Fruit fly (Drosophila melanogaster): ENCODE data around the gene Rsph9.

Gene Rsph9

DNA sequence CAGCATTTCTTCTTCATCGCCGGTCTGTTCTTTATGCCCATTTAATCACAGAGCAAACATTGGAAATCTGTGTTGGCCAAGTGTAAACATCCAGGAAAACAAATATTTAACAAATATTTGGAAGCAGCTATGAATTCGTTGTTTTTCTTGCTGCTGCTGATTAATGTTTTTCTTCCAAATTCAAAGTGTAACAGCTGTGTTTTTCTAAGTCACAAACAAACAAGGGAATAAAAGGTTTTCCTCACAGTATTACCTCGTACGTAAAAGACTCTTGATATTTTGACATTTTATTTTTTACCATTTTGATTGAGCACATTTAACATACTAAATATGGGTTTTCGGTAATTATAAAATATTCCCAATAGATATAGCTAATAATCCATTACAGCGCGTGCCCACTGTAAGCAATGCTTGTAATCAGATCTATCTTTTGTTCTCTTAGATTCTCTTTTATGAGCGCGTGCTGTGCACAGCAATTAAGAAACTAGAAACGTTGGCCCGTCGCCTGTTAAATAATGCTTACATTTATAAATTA lies 33.6 kb downstream of the Rsph9 start (continued):
- TF ChIP-seq Drgx (GFP tag; IDR thresholded peaks at IDR 0.05) = peak; percentile 89
- peak; percentile 94 for TF ChIP-seq NfI (GFP tag; optimal IDR thresholded peaks at IDR 0.05)
- peak; percentile 95 for TF ChIP-seq CG14441 (GFP tag; IDR thresholded peaks at IDR 0.05)
- TF ChIP-seq Sry-β (GFP tag; optimal IDR thresholded peaks at IDR 0.05) = peak; percentile 83
- peak; percentile 27 for TF ChIP-seq pzg (GFP tag; optimal IDR thresholded peaks at IDR 0.05)
- peak; percentile 87 for TF ChIP-seq CG17802 (tag; optimal IDR thresholded peaks at IDR 0.05)
- peak; percentile 89 for TF ChIP-seq CG17568 (GFP tag; optimal IDR thresholded peaks at IDR 0.05)
- peak; percentile 93 for TF ChIP-seq CG7372 (GFP tag; IDR thresholded peaks at IDR 0.05)
- TF ChIP-seq nerfin-1 (tag; optimal IDR thresholded peaks at IDR 0.05) = peak; percentile 97
- TF ChIP-seq tll (GFP tag; optimal IDR thresholded peaks at IDR 0.05) = peak in 1 of 2 experiments; percentile 98
- peak; percentile 94 for TF ChIP-seq Oli (tag; optimal IDR thresholded peaks at IDR 0.05)
- TF ChIP-seq grau (tag; optimal IDR thresholded peaks at IDR 0.05) = peak; percentile 99
- TF ChIP-seq CG31224 (GFP tag; IDR thresholded peaks at IDR 0.05) = peak; percentile 79
- peak; percentile 95 for TF ChIP-seq ara (GFP tag; IDR thresholded peaks at IDR 0.05)
- TF ChIP-seq sna (GFP tag; IDR thresholded peaks at IDR 0.05; ENCODE audit: partially characterized antibody) = no peak
- TF ChIP-seq CG11504 (tag; optimal IDR thresholded peaks at IDR 0.05) = peak; percentile 93
- no peak for TF ChIP-seq Lpt (GFP tag; optimal IDR thresholded peaks at IDR 0.05)
- TF ChIP-seq CG6175 (GFP tag; IDR thresholded peaks at IDR 0.05) = peak; percentile 78; the same call in 2 of the 3 replicates
- TF ChIP-seq gsb-n (tag; optimal IDR thresholded peaks at IDR 0.05) = peak; percentile 94
- TF ChIP-seq dmrt99B (tag; optimal IDR thresholded peaks at IDR 0.05) = peak; percentile 95
- TF ChIP-seq CG15479 (GFP tag; optimal IDR thresholded peaks at IDR 0.05) = no peak
- peak; percentile 93 to 96 for TF ChIP-seq Hr51 (GFP tag; optimal IDR thresholded peaks at IDR 0.05)
- TF ChIP-seq PHDP (tag; optimal IDR thresholded peaks at IDR 0.05) = peak; percentile 96
- TF ChIP-seq Blimp-1 (GFP tag; optimal IDR thresholded peaks at IDR 0.05) = peak; percentile 95
- no peak for TF ChIP-seq bbx (GFP tag; IDR thresholded peaks at IDR 0.05; ENCODE audit: partially characterized antibody)
- peak; percentile 68 for TF ChIP-seq pros (GFP tag; optimal IDR thresholded peaks at IDR 0.05)
- peak; percentile 93 for TF ChIP-seq sisA (GFP tag; IDR thresholded peaks at IDR 0.05)
- TF ChIP-seq vvl (GFP tag; IDR thresholded peaks at IDR 0.05) = peak; percentile 97
- peak; percentile 94 for TF ChIP-seq fd96Cb (tag; optimal IDR thresholded peaks at IDR 0.05)
- TF ChIP-seq hkb (optimal IDR thresholded peaks at IDR 0.05) = no peak
- peak; percentile 95 for TF ChIP-seq hkb (GFP tag; IDR thresholded peaks at IDR 0.05)
- peak; percentile 96 for TF ChIP-seq slp2 (GFP tag; optimal IDR thresholded peaks at IDR 0.05)
- peak; percentile 92 for TF ChIP-seq CG16863 (GFP tag; optimal IDR thresholded peaks at IDR 0.05)
- TF ChIP-seq CG31441 (GFP tag; IDR thresholded peaks at IDR 0.05) = peak; percentile 96
- TF ChIP-seq psq (GFP tag; optimal IDR thresholded peaks at IDR 0.05) = peak; percentile 80
- peak; percentile 96 for TF ChIP-seq CG6765 (GFP tag; optimal IDR thresholded peaks at IDR 0.05)
- TF ChIP-seq Awh (GFP tag; IDR thresholded peaks at IDR 0.05) = peak; percentile 98
- TF ChIP-seq HmgZ (tag; optimal IDR thresholded peaks at IDR 0.05) = peak; percentile 97
- TF ChIP-seq CG33213 (GFP tag; optimal IDR thresholded peaks at IDR 0.05) = peak; percentile 99
- TF ChIP-seq CG34224 (GFP tag; IDR thresholded peaks at IDR 0.05; ENCODE audit: partially characterized antibody) = no peak
- no peak for TF ChIP-seq pita (GFP tag; optimal IDR thresholded peaks at IDR 0.05)
- TF ChIP-seq wek (GFP tag; optimal IDR thresholded peaks at IDR 0.05) = peak; percentile 97
- no peak for TF ChIP-seq br (optimal IDR thresholded peaks at IDR 0.05)
- TF ChIP-seq CG1832 (GFP tag; optimal IDR thresholded peaks at IDR 0.05) = no peak
- TF ChIP-seq CG11398 (GFP tag; optimal IDR thresholded peaks at IDR 0.05) = peak; percentile 83
- TF ChIP-seq H15 (GFP tag; IDR thresholded peaks at IDR 0.05) = peak; percentile 90
- TF ChIP-seq gce (GFP tag; IDR thresholded peaks at IDR 0.05) = peak; percentile 93
- TF ChIP-seq row (GFP tag; IDR thresholded peaks at IDR 0.05) = peak; percentile 98
- peak; percentile 93 for TF ChIP-seq lmd (GFP tag; IDR thresholded peaks at IDR 0.05)
- TF ChIP-seq hth (optimal IDR thresholded peaks at IDR 0.05) = no peak
